Worm (Caenorhabditis elegans) whole organism, L4 larva: ENCODE data around the gene ceh-36.

Source experiments
- R02D3.7 ChIP-seq: fragments of 150-350 bp; sonication (generic microtip); optimal IDR thresholded peaks from 3 replicates; lab custom pipeline; 2014; ENCODE audit warnings: missing biosample characterization, missing genetic modification characterization
- T20F7.1 ChIP-seq: fragments of 200-800 bp; sonication (Bioruptor generic); optimal IDR thresholded peaks from 2 replicates; lab custom pipeline; 2018; ENCODE audit warnings: mild to moderate bottlenecking, missing genetic modification characterization, missing compliant biosample characterization
- Y105C5A.15 ChIP-seq: fragments of 200-800 bp; sonication (Bioruptor generic); IDR thresholded peaks from 2 replicates; pipeline ENCODE4 v1.3.6; 2022; ENCODE audit warnings: missing genetic modification characterization, missing compliant biosample characterization
- ZK546.5 ChIP-seq, 2 experiments: sonication (generic microtip); optimal IDR thresholded peaks; 2 replicates each; lab custom pipeline; 2017; ENCODE audit warnings: missing biosample characterization in 2 of 2, missing genetic modification characterization in 2 of 2
- aly-2 ChIP-seq: sonication (generic microtip); optimal IDR thresholded peaks from 2 replicates; lab custom pipeline; 2018; ENCODE audit warnings: missing biosample characterization, missing genetic modification characterization
- arid-1 ChIP-seq: fragments of 200-800 bp; sonication (Bioruptor generic); conservative IDR thresholded peaks from 2 replicates; pipeline ENCODE4 v1.3.6; 2022; ENCODE audit warnings: missing genetic modification reagents, missing genetic modification characterization, missing compliant biosample characterization
- ceh-20 ChIP-seq: fragments of 200-800 bp; sonication (Bioruptor generic); IDR thresholded peaks from 2 replicates; pipeline ENCODE4 v1.3.6; 2022; ENCODE audit warnings: missing genetic modification reagents, missing genetic modification characterization, missing compliant biosample characterization
- ceh-32 ChIP-seq: sonication (generic microtip); optimal IDR thresholded peaks from 2 replicates; lab custom pipeline; 2016; ENCODE audit warnings: mild to moderate bottlenecking, missing genetic modification characterization, missing compliant biosample characterization; ENCODE audit not compliant: poor library complexity
- ceh-44 ChIP-seq: fragments of 200-800 bp; sonication (Bioruptor generic); IDR thresholded peaks from 2 replicates; pipeline ENCODE4 v1.3.6; 2022; ENCODE audit warnings: missing genetic modification reagents, missing genetic modification characterization, missing compliant biosample characterization
- ceh-82 ChIP-seq: sonication (generic microtip); optimal IDR thresholded peaks from 2 replicates; lab custom pipeline; 2017; ENCODE audit warnings: missing biosample characterization, missing genetic modification characterization
- cey-2 ChIP-seq: sonication (generic microtip); optimal IDR thresholded peaks from 3 replicates; lab custom pipeline; 2017; ENCODE audit warnings: missing genetic modification characterization, mild to moderate bottlenecking, missing compliant biosample characterization, antibody characterized with exemption, borderline replicate concordance; ENCODE audit not compliant: insufficient read depth
- daf-12 ChIP-seq: fragments of 150-350 bp; optimal IDR thresholded peaks from 2 replicates; lab custom pipeline; 2014; ENCODE audit warnings: missing biosample characterization, missing genetic modification reagents, missing genetic modification characterization
- daf-16 ChIP-seq, 3 experiments: sonication (generic microtip); optimal IDR thresholded peaks; 2 replicates each; lab custom pipeline; 2016 to 2017; ENCODE audit warnings: missing genetic modification characterization in 3 of 3, missing genetic modification reagents in 3 of 3, mild to moderate bottlenecking in 2 of 3, missing compliant biosample characterization in 2 of 3, missing biosample characterization in 1 of 3, moderate library complexity in 1 of 3
- dmd-8 ChIP-seq: fragments of 200-800 bp; sonication (Bioruptor generic); IDR thresholded peaks from 2 replicates; pipeline ENCODE4 v1.3.6; 2022; ENCODE audit warnings: missing genetic modification characterization, missing compliant biosample characterization
- duxl-1 ChIP-seq: sonication (generic microtip); optimal IDR thresholded peaks from 2 replicates; lab custom pipeline; 2016; ENCODE audit warnings: mild to moderate bottlenecking, missing genetic modification characterization, moderate library complexity, missing compliant biosample characterization; ENCODE audit not compliant: poor library complexity
- dve-1 ChIP-seq: sonication (generic microtip); optimal IDR thresholded peaks from 2 replicates; lab custom pipeline; 2017; ENCODE audit warnings: antibody characterized with exemption, mild to moderate bottlenecking, missing genetic modification characterization, missing compliant biosample characterization; ENCODE audit not compliant: insufficient read depth
- fkh-10 ChIP-seq: fragments of 150-350 bp; optimal IDR thresholded peaks from 2 replicates; lab custom pipeline; 2014; ENCODE audit warnings: missing biosample characterization, missing genetic modification reagents, missing genetic modification characterization
- fos-1 ChIP-seq: fragments of 150-350 bp; optimal IDR thresholded peaks from 2 replicates; lab custom pipeline; 2014; ENCODE audit warnings: missing biosample characterization, missing genetic modification characterization
- hif-1 ChIP-seq, 2 experiments: sonication (generic microtip); optimal IDR thresholded peaks; 2 replicates each; lab custom pipeline; 2016 to 2017; ENCODE audit warnings: missing compliant biosample characterization in 2 of 2, missing genetic modification characterization in 2 of 2, missing genetic modification reagents in 2 of 2, missing genotype in 2 of 2, mild to moderate bottlenecking in 1 of 2
- hlh-11 ChIP-seq: fragments of 200-800 bp; sonication (Bioruptor generic); optimal IDR thresholded peaks from 2 replicates; lab custom pipeline; 2018; ENCODE audit warnings: mild to moderate bottlenecking, missing genetic modification characterization, missing compliant biosample characterization
- lim-7 ChIP-seq: fragments of 200-800 bp; sonication (Bioruptor generic); IDR thresholded peaks from 2 replicates; pipeline ENCODE4 v1.3.6; 2022; ENCODE audit warnings: missing genetic modification characterization, missing compliant biosample characterization
- lin-13 ChIP-seq: fragments of 150-350 bp; optimal IDR thresholded peaks from 2 replicates; lab custom pipeline; 2014; ENCODE audit warnings: missing biosample characterization, missing genetic modification reagents, missing genetic modification characterization
- lin-38 ChIP-seq: fragments of 200-800 bp; sonication (Bioruptor generic); IDR thresholded peaks from 2 replicates; pipeline ENCODE4 v1.3.6; 2022; ENCODE audit warnings: missing genetic modification reagents, missing genetic modification characterization, missing compliant biosample characterization
- lir-3 ChIP-seq: sonication (generic microtip); optimal IDR thresholded peaks from 2 replicates; lab custom pipeline; 2016; ENCODE audit warnings: mild to moderate bottlenecking, missing genetic modification characterization, missing compliant biosample characterization
- mep-1 ChIP-seq: fragments of 150-350 bp; sonication (generic microtip); optimal IDR thresholded peaks from 3 replicates; lab custom pipeline; 2014; ENCODE audit warnings: missing biosample characterization, missing genetic modification characterization
- mes-2 ChIP-seq: sonication (generic microtip); optimal IDR thresholded peaks from 2 replicates; lab custom pipeline; 2016; ENCODE audit warnings: missing genotype, mild to moderate bottlenecking, missing genetic modification characterization, missing compliant biosample characterization; ENCODE audit not compliant: poor library complexity, severe bottlenecking
- nhr-111 ChIP-seq: fragments of 200-800 bp; sonication (Bioruptor generic); optimal IDR thresholded peaks from 2 replicates; lab custom pipeline; 2018; ENCODE audit warnings: mild to moderate bottlenecking, missing genetic modification characterization, missing compliant biosample characterization
- nhr-25 ChIP-seq: sonication (generic microtip); optimal IDR thresholded peaks from 2 replicates; lab custom pipeline; 2017; ENCODE audit warnings: missing genetic modification characterization, mild to moderate bottlenecking, missing compliant biosample characterization, antibody characterized with exemption, moderate library complexity, borderline replicate concordance; ENCODE audit not compliant: insufficient read depth
- nhr-28 ChIP-seq: fragments of 150-350 bp; optimal IDR thresholded peaks from 2 replicates; lab custom pipeline; 2014; ENCODE audit warnings: missing biosample characterization, missing genetic modification characterization
- nhr-41 ChIP-seq: fragments of 200-800 bp; sonication (Bioruptor generic); IDR thresholded peaks from 2 replicates; pipeline ENCODE4 v1.3.6; 2022; ENCODE audit warnings: missing genetic modification reagents, missing genetic modification characterization, missing compliant biosample characterization
- nhr-42 ChIP-seq: fragments of 200-800 bp; sonication (Bioruptor generic); IDR thresholded peaks from 2 replicates; pipeline ENCODE4 v1.3.6; 2022; ENCODE audit warnings: missing genetic modification characterization, missing compliant biosample characterization
- pha-4 ChIP-seq, 2 experiments: fragments of 150-350 bp in 1 of 2; fragments of 200-800 bp in 1 of 2; sonication (Bioruptor generic) in 1 of 2; IDR thresholded peaks in 1 of 2; optimal IDR thresholded peaks in 1 of 2; 2 replicates each; pipeline versions ENCODE4 v1.3.6 to Lab custom; 2014 to 2022; ENCODE audit warnings: missing genetic modification characterization in 2 of 2, missing genetic modification reagents in 2 of 2, missing biosample characterization in 1 of 2, missing compliant biosample characterization in 1 of 2
- pqm-1 ChIP-seq: sonication (generic microtip); optimal IDR thresholded peaks from 2 replicates; lab custom pipeline; 2017; ENCODE audit warnings: missing biosample characterization, missing genetic modification characterization
- saeg-2 ChIP-seq: fragments of 200-800 bp; sonication (Bioruptor generic); IDR thresholded peaks from 2 replicates; pipeline ENCODE4 v1.3.6; 2022; ENCODE audit warnings: missing genetic modification reagents, missing genetic modification characterization, missing compliant biosample characterization
- sdz-12 ChIP-seq: fragments of 200-800 bp; sonication (Bioruptor generic); optimal IDR thresholded peaks from 2 replicates; lab custom pipeline; 2018; ENCODE audit warnings: mild to moderate bottlenecking, missing genetic modification characterization, missing compliant biosample characterization
- skn-1 ChIP-seq: fragments of 150-350 bp; optimal IDR thresholded peaks from 2 replicates; lab custom pipeline; 2014; ENCODE audit warnings: missing biosample characterization, missing genetic modification characterization
- spr-1 ChIP-seq: sonication (generic microtip); optimal IDR thresholded peaks from 2 replicates; lab custom pipeline; 2016; ENCODE audit warnings: mild to moderate bottlenecking, missing genetic modification characterization, missing compliant biosample characterization
- spr-3 ChIP-seq: fragments of 200-800 bp; sonication (Bioruptor generic); optimal IDR thresholded peaks from 2 replicates; lab custom pipeline; 2018; ENCODE audit warnings: mild to moderate bottlenecking, missing genetic modification characterization, missing compliant biosample characterization
- unc-39 ChIP-seq: sonication (generic microtip); optimal IDR thresholded peaks from 2 replicates; lab custom pipeline; 2017; ENCODE audit warnings: missing biosample characterization, missing genetic modification characterization
- unc-62 ChIP-seq, 3 experiments: fragments of 150-350 bp in 1 of 3; sonication (generic microtip); optimal IDR thresholded peaks in 2 of 3; peaks in 1 of 3; 1 replicate in 1 of 3; 2 replicates in 2 of 3; lab custom pipeline; 2014 to 2017; ENCODE audit warnings: missing biosample characterization in 3 of 3, missing genetic modification characterization in 3 of 3, missing genetic modification reagents in 3 of 3, missing genotype in 1 of 3
- vab-7 ChIP-seq: fragments of 200-800 bp; sonication (Bioruptor generic); IDR thresholded peaks from 2 replicates; pipeline ENCODE4 v1.3.6; 2022; ENCODE audit warnings: missing genetic modification reagents, missing genetic modification characterization, missing compliant biosample characterization
- zfp-3 ChIP-seq: fragments of 200-800 bp; sonication (Bioruptor generic); conservative IDR thresholded peaks from 2 replicates; pipeline ENCODE4 v1.3.6; 2022; ENCODE audit warnings: missing genetic modification reagents, missing genetic modification characterization, missing compliant biosample characterization
- zip-11 ChIP-seq: fragments of 200-800 bp; sonication (Bioruptor generic); IDR thresholded peaks from 2 replicates; pipeline ENCODE4 v1.3.6; 2022; ENCODE audit warnings: missing genetic modification characterization, missing compliant biosample characterization
- ztf-7 ChIP-seq: fragments of 150-350 bp; optimal IDR thresholded peaks from 2 replicates; lab custom pipeline; 2014; ENCODE audit warnings: missing biosample characterization, missing genetic modification characterization

ceh-36 gene

ce11 chrX:14173850-14174249 is 12.5 kb downstream of the ceh-36 start, which contains the start of gene idhb-1 (continued):
- TF ChIP-seq fos-1 (tag; lab: Kevin White, UChicago) = no peak
- TF ChIP-seq T20F7.1 = peak; percentile 28
- TF ChIP-seq fkh-10 = peak; percentile 25
- no peak for TF ChIP-seq ceh-82 (tag; lab: Kevin White, UChicago)
- no peak for TF ChIP-seq mes-2 (tag; lab: Kevin White, UChicago)
- peak; percentile 54; the same call in 1 of the 2 replicates for TF ChIP-seq pha-4 (GFP tag; IDR thresholded peaks at IDR 0.05; lab: Robert Waterston, UW)
- no peak for TF ChIP-seq pha-4 (tag; optimal IDR thresholded peaks at IDR 0.05; lab: Kevin White, UChicago)
- no peak for TF ChIP-seq aly-2 (tag; lab: Kevin White, UChicago)
- TF ChIP-seq nhr-28 (tag; lab: Kevin White, UChicago) = peak; percentile 26
- TF ChIP-seq hlh-11 = peak; percentile 84
- no peak for TF ChIP-seq arid-1 (GFP tag; lab: Robert Waterston, UW)
- TF ChIP-seq lin-13 (GFP tag; lab: Kevin White, UChicago) = peak; percentile 49
- peak; percentile 20 for TF ChIP-seq spr-3 (GFP tag; lab: Kevin White, UChicago)
- no peak for TF ChIP-seq daf-12 (tag; lab: Kevin White, UChicago)
- no peak for TF ChIP-seq ceh-44 (GFP tag; lab: Robert Waterston, UW)
- TF ChIP-seq mep-1 (tag; lab: Kevin White, UChicago) = peak; percentile 90
- TF ChIP-seq sdz-12 (GFP tag; lab: Kevin White, UChicago) = no peak
- no peak for TF ChIP-seq skn-1 (tag; lab: Kevin White, UChicago)
- TF ChIP-seq pqm-1 (tag; lab: Kevin White, UChicago) = no peak
- TF ChIP-seq Y105C5A.15 (GFP tag; lab: Robert Waterston, UW) = no peak
- TF ChIP-seq nhr-25 (tag; lab: Kevin White, UChicago) = peak; percentile 54
- TF ChIP-seq, all 104 proteins: peak for 28

DNA sequence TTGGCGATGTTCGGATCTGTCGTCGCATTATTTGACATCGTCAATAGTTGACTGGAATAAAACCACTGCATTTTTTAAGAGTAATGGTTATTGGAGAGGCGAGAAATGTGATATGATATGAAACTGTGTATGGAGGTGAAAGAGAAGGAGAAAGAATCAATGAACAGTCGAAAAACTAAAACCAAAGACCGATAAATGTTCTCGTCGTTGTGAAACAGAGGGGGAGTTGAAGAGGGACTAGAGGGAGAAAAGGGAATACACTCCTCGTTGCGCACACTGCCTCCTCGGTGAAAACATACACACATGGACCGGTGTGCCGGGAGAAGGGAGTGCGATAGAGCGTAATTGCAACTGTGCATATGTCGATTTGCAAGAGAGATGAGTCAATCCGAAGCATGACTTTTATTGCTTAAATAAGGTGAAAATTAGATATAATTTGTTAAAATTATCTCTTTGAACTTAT is 16.8 kb downstream of the ceh-36 start, which contains the start of gene sym-4:
Gene sym-4, minus strand, starts transcription at position 51 of the 463 bp plus-strand sequence.
- TF ChIP-seq zip-11 (no peak), nhr-41 (peak; percentile 46; the same call in 1 of the 2 replicates), vab-7 (GFP tag; lab: Robert Waterston, UW) (peak; percentile 40; the same call in 1 of the 2 replicates), aly-2 (tag; lab: Kevin White, UChicago) (no peak), spr-3 (GFP tag; lab: Kevin White, UChicago) (peak; percentile 33), dve-1 (tag; lab: Kevin White, UChicago) (peak; percentile 99), ceh-20 (GFP tag; lab: Robert Waterston, UW) (peak; percentile 90), lin-13 (GFP tag; lab: Kevin White, UChicago) (peak; percentile 95), lir-3 (no peak), nhr-111 (GFP tag; lab: Kevin White, UChicago) (no peak), hif-1 (tag; optimal IDR thresholded peaks at IDR 0.05; lab: Kevin White, UChicago) (peak in 1 of 2 experiments; percentile 74), dmd-8 (GFP tag; lab: Robert Waterston, UW) (no peak), duxl-1 (tag; lab: Kevin White, UChicago) (peak; percentile 44), cey-2 (tag; lab: Kevin White, UChicago) (no peak), nhr-42 (GFP tag; lab: Robert Waterston, UW) (peak; percentile 82; the same call in 1 of the 2 replicates), ZK546.5 (tag; optimal IDR thresholded peaks at IDR 0.05; lab: Kevin White, UChicago) (peak in 1 of 2 experiments; percentile 27), daf-16 (GFP tag; optimal IDR thresholded peaks at IDR 0.05; lab: Kevin White, UChicago) (peak in 1 of 2 experiments; percentile 32), daf-16 (tag; optimal IDR thresholded peaks at IDR 0.05; lab: Kevin White, UChicago) (peak; percentile 89), nhr-28 (tag; lab: Kevin White, UChicago) (peak; percentile 98), lin-38 (GFP tag; lab: Robert Waterston, UW) (peak; percentile 97), ceh-44 (GFP tag; lab: Robert Waterston, UW) (no peak), unc-62 (GFP tag; optimal IDR thresholded peaks at IDR 0.05 in 1 of 2; lab: Kevin White, UChicago) (no peak), unc-62 (tag; optimal IDR thresholded peaks at IDR 0.05; lab: Kevin White, UChicago) (no peak), spr-1 (tag; lab: Kevin White, UChicago) (peak; percentile 82), lim-7 (0 out of 2 replicates have a peak, but pooled peaks have one; percentile 43), zfp-3 (peak; percentile 82), ceh-32 (tag; lab: Kevin White, UChicago) (no peak), nhr-25 (tag; lab: Kevin White, UChicago) (peak; percentile 90), unc-39 (tag; lab: Kevin White, UChicago) (no peak), pha-4 (GFP tag; IDR thresholded peaks at IDR 0.05; lab: Robert Waterston, UW) (peak; percentile 25; the same call in 1 of the 2 replicates), pha-4 (tag; optimal IDR thresholded peaks at IDR 0.05; lab: Kevin White, UChicago) (peak; percentile 35), ztf-7 (peak; percentile 27), R02D3.7 (tag; lab: Kevin White, UChicago) (no peak), saeg-2 (GFP tag; lab: Robert Waterston, UW) (no peak)
